Fruit fly (Drosophila melanogaster) whole organism, prepupa: ENCODE results near the gene Dr.

ENCODE experiments used
- CG10631 ChIP-seq: fragments of 200-800 bp; sonication (Bioruptor generic); optimal IDR thresholded peaks from 2 replicates; lab custom pipeline; 2016; ENCODE audit warnings: missing biosample characterization, missing genetic modification characterization
- CG10669 ChIP-seq: fragments of 200-800 bp; sonication (Bioruptor generic); optimal IDR thresholded peaks from 3 replicates; lab custom pipeline; 2018; ENCODE audit warnings: missing biosample characterization, mild to moderate bottlenecking, missing genetic modification characterization, moderate library complexity
- CG11294 ChIP-seq: fragments of 200-800 bp; sonication (Bioruptor generic); IDR thresholded peaks from 2 replicates; pipeline ENCODE4 v1.3.6; 2022; ENCODE audit warnings: missing biosample characterization, missing genetic modification characterization
- CG11762 ChIP-seq: fragments of 200-800 bp; sonication (Bioruptor generic); optimal IDR thresholded peaks from 3 replicates; lab custom pipeline; 2016; ENCODE audit warnings: missing biosample characterization, missing genetic modification characterization; ENCODE audit not compliant: insufficient read depth
- CG11902 ChIP-seq: fragments of 200-800 bp; sonication (Bioruptor generic); optimal IDR thresholded peaks from 3 replicates; lab custom pipeline; 2016; ENCODE audit warnings: missing biosample characterization, missing genetic modification characterization
- CG15336 ChIP-seq: fragments of 200-800 bp; sonication (Bioruptor generic); IDR thresholded peaks from 2 replicates; pipeline ENCODE4 v1.3.6; 2022; ENCODE audit warnings: missing biosample characterization, missing genetic modification characterization
- CG1621 ChIP-seq: fragments of 200-800 bp; sonication (Bioruptor generic); optimal IDR thresholded peaks from 3 replicates; lab custom pipeline; 2018; ENCODE audit warnings: missing biosample characterization, mild to moderate bottlenecking, missing genetic modification characterization
- CG3032 ChIP-seq: fragments of 200-800 bp; optimal IDR thresholded peaks from 2 replicates; lab custom pipeline; 2019; ENCODE audit warnings: missing biosample characterization, mild to moderate bottlenecking, missing genetic modification characterization, moderate library complexity
- CG31627 ChIP-seq: fragments of 200-800 bp; sonication (Bioruptor generic); optimal IDR thresholded peaks from 3 replicates; lab custom pipeline; 2016; ENCODE audit warnings: missing biosample characterization, missing genetic modification characterization
- CG32006 ChIP-seq: fragments of 200-800 bp; sonication (Bioruptor generic); optimal IDR thresholded peaks from 3 replicates; lab custom pipeline; 2017; ENCODE audit warnings: missing biosample characterization, mild to moderate bottlenecking, missing genetic modification characterization
- CG34406 ChIP-seq: fragments of 200-800 bp; sonication (Bioruptor generic); optimal IDR thresholded peaks from 3 replicates; lab custom pipeline; 2016; ENCODE audit warnings: missing biosample characterization, missing genetic modification characterization
- CG3919 ChIP-seq: fragments of 200-800 bp; sonication (Bioruptor generic); optimal IDR thresholded peaks from 3 replicates; lab custom pipeline; 2016; ENCODE audit warnings: missing biosample characterization, missing genetic modification characterization
- CG4318 ChIP-seq: fragments of 200-800 bp; sonication (Bioruptor generic); optimal IDR thresholded peaks from 3 replicates; lab custom pipeline; 2017; ENCODE audit warnings: missing biosample characterization, mild to moderate bottlenecking, missing genetic modification characterization
- CG6163 ChIP-seq: fragments of 200-800 bp; sonication (Bioruptor generic); IDR thresholded peaks from 3 replicates; pipeline ENCODE4 v1.3.6; 2022; ENCODE audit warnings: missing biosample characterization, missing genetic modification characterization
- CG6276 ChIP-seq: fragments of 200-800 bp; sonication (Bioruptor generic); optimal IDR thresholded peaks from 2 replicates; lab custom pipeline; 2017; ENCODE audit warnings: missing biosample characterization, mild to moderate bottlenecking, missing genetic modification characterization
- CG6792 ChIP-seq: fragments of 200-800 bp; sonication (Bioruptor generic); optimal IDR thresholded peaks from 3 replicates; lab custom pipeline; 2016; ENCODE audit warnings: missing biosample characterization, missing genetic modification characterization
- CG6808 ChIP-seq: fragments of 200-800 bp; sonication (Bioruptor generic); optimal IDR thresholded peaks from 3 replicates; lab custom pipeline; 2017; ENCODE audit warnings: missing biosample characterization, missing genetic modification characterization, mild to moderate bottlenecking, moderate library complexity, missing genetic modification reagents
- CG7368 ChIP-seq: fragments of 200-800 bp; sonication (Bioruptor generic); optimal IDR thresholded peaks from 3 replicates; lab custom pipeline; 2016; ENCODE audit warnings: missing biosample characterization, missing genetic modification characterization
- CG8119 ChIP-seq: fragments of 200-800 bp; sonication (Bioruptor generic); IDR thresholded peaks from 3 replicates; pipeline ENCODE4 v1.3.6; 2022; ENCODE audit warnings: missing biosample characterization, missing genetic modification characterization
- CG8319 ChIP-seq: fragments of 200-800 bp; sonication (Bioruptor generic); optimal IDR thresholded peaks from 3 replicates; lab custom pipeline; 2016; ENCODE audit warnings: missing biosample characterization, missing genetic modification characterization
- CG8632 ChIP-seq: fragments of 200-800 bp; sonication (Bioruptor generic); optimal IDR thresholded peaks from 3 replicates; lab custom pipeline; 2016; ENCODE audit warnings: missing biosample characterization, missing genetic modification characterization
- CG9139 ChIP-seq: fragments of 200-800 bp; sonication (Bioruptor generic); optimal IDR thresholded peaks from 3 replicates; lab custom pipeline; 2017; ENCODE audit warnings: missing biosample characterization, mild to moderate bottlenecking, missing genetic modification characterization
- Eip75B ChIP-seq: fragments of 200-800 bp; sonication (Bioruptor generic); optimal IDR thresholded peaks from 3 replicates; lab custom pipeline; 2016; ENCODE audit warnings: missing biosample characterization, missing genetic modification characterization
- Eip78C ChIP-seq: fragments of 200-800 bp; sonication (Bioruptor generic); peaks from one replicate; lab custom pipeline; 2016; ENCODE audit warnings: missing biosample characterization, missing genetic modification characterization
- Eip93F ChIP-seq: fragments of 200-800 bp; sonication (Bioruptor generic); optimal IDR thresholded peaks from 2 replicates; lab custom pipeline; 2016; ENCODE audit warnings: missing biosample characterization, mild to moderate bottlenecking, missing genetic modification characterization
- Ets96B ChIP-seq: fragments of 200-800 bp; optimal IDR thresholded peaks from 2 replicates; lab custom pipeline; 2019; ENCODE audit warnings: missing biosample characterization, mild to moderate bottlenecking, missing genetic modification characterization, moderate library complexity
- Gug ChIP-seq: fragments of 200-800 bp; sonication (Bioruptor generic); IDR thresholded peaks from 2 replicates; pipeline ENCODE4 v1.3.6; 2022; ENCODE audit warnings: missing biosample characterization, missing genetic modification characterization
- Hr38 ChIP-seq: sonication (Bioruptor generic); optimal IDR thresholded peaks from 2 replicates; lab custom pipeline; 2016; ENCODE audit warnings: missing biosample characterization, missing genetic modification characterization
- Lpt ChIP-seq: fragments of 200-800 bp; sonication (Bioruptor generic); optimal IDR thresholded peaks from 3 replicates; lab custom pipeline; 2016; ENCODE audit warnings: missing biosample characterization, missing genetic modification characterization
- Met ChIP-seq: fragments of 200-800 bp; sonication (Bioruptor generic); optimal IDR thresholded peaks from 3 replicates; lab custom pipeline; 2016; ENCODE audit warnings: missing biosample characterization, missing genetic modification characterization
- OdsH ChIP-seq: fragments of 200-800 bp; sonication (Bioruptor generic); optimal IDR thresholded peaks from 3 replicates; lab custom pipeline; 2016; ENCODE audit warnings: missing biosample characterization, missing genetic modification characterization
- Sox14 ChIP-seq: fragments of 200-800 bp; sonication (Bioruptor generic); optimal IDR thresholded peaks from 3 replicates; lab custom pipeline; 2016; ENCODE audit warnings: missing biosample characterization, missing genetic modification characterization
- Sox15 ChIP-seq: fragments of 200-800 bp; sonication (Bioruptor generic); optimal IDR thresholded peaks from 3 replicates; lab custom pipeline; 2016; ENCODE audit warnings: missing biosample characterization, missing genetic modification characterization
- achi ChIP-seq: fragments of 200-800 bp; sonication (Bioruptor generic); optimal IDR thresholded peaks from 3 replicates; lab custom pipeline; 2016; ENCODE audit warnings: missing biosample characterization, missing genetic modification characterization
- acj6 ChIP-seq: fragments of 200-800 bp; sonication (Bioruptor generic); optimal IDR thresholded peaks from 3 replicates; lab custom pipeline; 2016; ENCODE audit warnings: missing biosample characterization, missing genetic modification characterization
- dac ChIP-seq: fragments of 200-800 bp; sonication (Bioruptor generic); optimal IDR thresholded peaks from 2 replicates; lab custom pipeline; 2017; ENCODE audit warnings: missing biosample characterization, mild to moderate bottlenecking, missing genetic modification characterization
- dsx ChIP-seq: fragments of 200-800 bp; optimal IDR thresholded peaks from 3 replicates; lab custom pipeline; 2019; ENCODE audit warnings: missing biosample characterization, mild to moderate bottlenecking, missing genetic modification characterization, moderate library complexity; ENCODE audit not compliant: poor library complexity, severe bottlenecking
- eg ChIP-seq: fragments of 200-800 bp; sonication (Bioruptor generic); IDR thresholded peaks from 3 replicates; pipeline ENCODE4 v1.3.6; 2022; ENCODE audit warnings: missing biosample characterization, missing genetic modification characterization
- esn ChIP-seq: fragments of 200-800 bp; sonication (Bioruptor generic); optimal IDR thresholded peaks from 2 replicates; lab custom pipeline; 2016; ENCODE audit warnings: missing biosample characterization, mild to moderate bottlenecking, missing genetic modification characterization, moderate library complexity
- fd59A ChIP-seq: fragments of 200-800 bp; sonication (Bioruptor generic); optimal IDR thresholded peaks from 2 replicates; lab custom pipeline; 2017; ENCODE audit warnings: missing biosample characterization, mild to moderate bottlenecking, missing genetic modification characterization, missing genetic modification reagents
- fd85E ChIP-seq: fragments of 200-800 bp; sonication (Bioruptor generic); optimal IDR thresholded peaks from 3 replicates; lab custom pipeline; 2016; ENCODE audit warnings: missing biosample characterization, missing genetic modification characterization
- net ChIP-seq: fragments of 200-800 bp; sonication (Bioruptor generic); optimal IDR thresholded peaks from 3 replicates; lab custom pipeline; 2016; ENCODE audit warnings: missing biosample characterization, missing genetic modification characterization
- salr ChIP-seq, 2 experiments: fragments of 200-800 bp; sonication (Bioruptor generic); optimal IDR thresholded peaks; 3 replicates each; lab custom pipeline; 2016 to 2018; ENCODE audit warnings: missing biosample characterization in 2 of 2, missing genetic modification characterization in 2 of 2, mild to moderate bottlenecking in 1 of 2
- spab ChIP-seq: fragments of 200-800 bp; sonication (Bioruptor generic); optimal IDR thresholded peaks from 2 replicates; lab custom pipeline; 2017; ENCODE audit warnings: missing biosample characterization, mild to moderate bottlenecking, missing genetic modification characterization, missing genetic modification reagents
- ss ChIP-seq, 2 experiments: fragments of 200-800 bp; sonication (Bioruptor generic); optimal IDR thresholded peaks; 2 replicates in 1 of 2; 3 replicates in 1 of 2; lab custom pipeline; 2017 to 2018; ENCODE audit warnings: mild to moderate bottlenecking in 2 of 2, missing biosample characterization in 2 of 2, missing genetic modification characterization in 2 of 2, moderate library complexity in 1 of 2
- svp ChIP-seq: fragments of 200-800 bp; sonication (Bioruptor generic); peaks from one replicate; lab custom pipeline; 2016; ENCODE audit warnings: missing biosample characterization, missing genetic modification characterization
- vri ChIP-seq: fragments of 200-800 bp; sonication (Bioruptor generic); optimal IDR thresholded peaks from 3 replicates; lab custom pipeline; 2016; ENCODE audit warnings: missing biosample characterization, mild to moderate bottlenecking, missing genetic modification characterization

Gene Dr

dm6 chr3R:29566997-29567670 is 10.9 kb downstream of the Dr start (continued):
- TF ChIP-seq CG34406 (GFP tag; lab: Kevin White, UChicago): peak; percentile 76
- TF ChIP-seq CG31627: peak; percentile 92
- peak; percentile 30 for TF ChIP-seq fd85E
- peak; percentile 65 for TF ChIP-seq CG3032
- TF ChIP-seq net (GFP tag; lab: Kevin White, UChicago): peak; percentile 66
- peak; percentile 5 for TF ChIP-seq dac
- TF ChIP-seq CG8319: peak; percentile 47
- peak; percentile 68 for TF ChIP-seq vri (GFP tag; lab: Kevin White, UChicago)
- TF ChIP-seq Eip78C (GFP tag; lab: Kevin White, UChicago): peak; percentile 93
- TF ChIP-seq CG11294 (GFP tag; lab: Robert Waterston, UW): peak; percentile 52; the same call in 1 of the 2 replicates
- TF ChIP-seq salr (GFP tag; optimal IDR thresholded peaks at IDR 0.05; lab: Kevin White, UChicago): peak; percentile 32 to 44
- TF ChIP-seq CG6276 (GFP tag; lab: Kevin White, UChicago): peak; percentile 57
- peak; percentile 82 for TF ChIP-seq CG3919
- peak; percentile 40 for TF ChIP-seq fd59A
- peak; percentile 87 for TF ChIP-seq Met (GFP tag; lab: Kevin White, UChicago)
- TF ChIP-seq Gug: peak; percentile 54
- peak; percentile 38 for TF ChIP-seq CG4318 (GFP tag; lab: Kevin White, UChicago)
- peak in 1 of 2 experiments; percentile 63 for TF ChIP-seq ss (GFP tag; optimal IDR thresholded peaks at IDR 0.05; lab: Kevin White, UChicago)
- TF ChIP-seq CG11902 (GFP tag; lab: Kevin White, UChicago): peak; percentile 77

dm6 chr3R:29570239-29570814 is 14.1 kb downstream of the Dr start:
- peak; percentile 11 for TF ChIP-seq OdsH (GFP tag; lab: Kevin White, UChicago)
- no peak for TF ChIP-seq CG9139 (GFP tag; lab: Kevin White, UChicago)
- TF ChIP-seq CG1621 (tag; lab: Kevin White, UChicago): peak; percentile 4
- no peak for TF ChIP-seq vri (GFP tag; lab: Kevin White, UChicago)
- TF ChIP-seq Lpt (GFP tag; lab: Kevin White, UChicago): no peak
- peak; percentile 78 for TF ChIP-seq Eip78C (GFP tag; lab: Kevin White, UChicago)
- TF ChIP-seq acj6 (GFP tag; lab: Kevin White, UChicago): peak; percentile 40
- peak; percentile 57 for TF ChIP-seq dsx (GFP tag; lab: Kevin White, UChicago)
- TF ChIP-seq ss (GFP tag; optimal IDR thresholded peaks at IDR 0.05; lab: Kevin White, UChicago): peak; percentile 66 to 70
- peak; percentile 8 for TF ChIP-seq CG3919
- peak; percentile 44 for TF ChIP-seq svp (GFP tag; lab: Kevin White, UChicago)
- TF ChIP-seq CG15336 (GFP tag; lab: Robert Waterston, UW): peak; percentile 64
- TF ChIP-seq CG6163 (GFP tag; lab: Robert Waterston, UW): 0 out of 3 replicates have a peak, but pooled peaks have one; percentile 20
- peak; percentile 56 for TF ChIP-seq achi
- TF ChIP-seq spab (GFP tag; lab: Kevin White, UChicago): peak; percentile 60
- TF ChIP-seq Hr38 (GFP tag; lab: Kevin White, UChicago): no peak
- TF ChIP-seq esn: no peak
- TF ChIP-seq fd59A: peak; percentile 43
- no peak for TF ChIP-seq CG8632 (GFP tag; lab: Kevin White, UChicago)
- TF ChIP-seq CG3032: peak; percentile 75
- peak; percentile 69 for TF ChIP-seq CG32006
- peak; percentile 62 for TF ChIP-seq CG8119 (GFP tag; lab: Robert Waterston, UW)
- TF ChIP-seq CG6276 (GFP tag; lab: Kevin White, UChicago): peak; percentile 36
- peak; percentile 17 for TF ChIP-seq Eip75B (GFP tag; lab: Kevin White, UChicago)
- peak; percentile 47 for TF ChIP-seq CG10669 (GFP tag; lab: Kevin White, UChicago)
- peak in 1 of 2 experiments; percentile 25 for TF ChIP-seq salr (GFP tag; optimal IDR thresholded peaks at IDR 0.05; lab: Kevin White, UChicago)
- TF ChIP-seq CG10631: peak; percentile 61
- peak; percentile 73 for TF ChIP-seq Ets96B (tag; lab: Kevin White, UChicago)
- peak; percentile 65 for TF ChIP-seq CG6808 (GFP tag; lab: Kevin White, UChicago)
- TF ChIP-seq CG31627: no peak
- peak; percentile 15 for TF ChIP-seq net (GFP tag; lab: Kevin White, UChicago)
- 0 out of 2 replicates have a peak, but pooled peaks have one; percentile 30 for TF ChIP-seq Gug
- no peak for TF ChIP-seq CG11762 (GFP tag; lab: Kevin White, UChicago)
- TF ChIP-seq CG6792 (GFP tag; lab: Kevin White, UChicago): peak; percentile 27
- peak; percentile 37; the same call in 1 of the 3 replicates for TF ChIP-seq eg (GFP tag; lab: Robert Waterston, UW)
- peak; percentile 22 for TF ChIP-seq Sox14
- TF ChIP-seq CG7368: no peak
- TF ChIP-seq Sox15: no peak
- no peak for TF ChIP-seq Eip93F (GFP tag; lab: Kevin White, UChicago)
